Fruit fly (Drosophila melanogaster): ENCODE results near the gene Ttc1.

dm6 chr3R:16441367-16441923 is 1.4 kb downstream of the Ttc1 start, which contains the start of gene ema:
- TF ChIP-seq CG33017 (tag; optimal IDR thresholded peaks at IDR 0.05) (no peak), Crg-1 (GFP tag; optimal IDR thresholded peaks at IDR 0.05) (no peak), ovo (GFP tag; optimal IDR thresholded peaks at IDR 0.05) (no peak), CG7045 (GFP tag; optimal IDR thresholded peaks at IDR 0.05) (no peak), cic (GFP tag; optimal IDR thresholded peaks at IDR 0.05) (no peak), CG12768 (GFP tag; optimal IDR thresholded peaks at IDR 0.05) (no peak), Clk (GFP tag; optimal IDR thresholded peaks at IDR 0.05) (no peak), CG14711 (tag; optimal IDR thresholded peaks at IDR 0.05) (peak; percentile 52), toe (GFP tag; optimal IDR thresholded peaks at IDR 0.05) (no peak), Mnt (GFP tag; optimal IDR thresholded peaks at IDR 0.05) (peak; percentile 11), tj (GFP tag; optimal IDR thresholded peaks at IDR 0.05) (no peak), CG5204 (GFP tag; optimal IDR thresholded peaks at IDR 0.05) (no peak), bab1 (GFP tag; optimal IDR thresholded peaks at IDR 0.05) (peak; percentile 83), kay (GFP tag; ENCODE audit: borderline replicate concordance) (no peak)

All from whole organism, adult.